Fruit fly (Drosophila melanogaster): ENCODE data around the gene MED24.

MED24 gene

DNA sequence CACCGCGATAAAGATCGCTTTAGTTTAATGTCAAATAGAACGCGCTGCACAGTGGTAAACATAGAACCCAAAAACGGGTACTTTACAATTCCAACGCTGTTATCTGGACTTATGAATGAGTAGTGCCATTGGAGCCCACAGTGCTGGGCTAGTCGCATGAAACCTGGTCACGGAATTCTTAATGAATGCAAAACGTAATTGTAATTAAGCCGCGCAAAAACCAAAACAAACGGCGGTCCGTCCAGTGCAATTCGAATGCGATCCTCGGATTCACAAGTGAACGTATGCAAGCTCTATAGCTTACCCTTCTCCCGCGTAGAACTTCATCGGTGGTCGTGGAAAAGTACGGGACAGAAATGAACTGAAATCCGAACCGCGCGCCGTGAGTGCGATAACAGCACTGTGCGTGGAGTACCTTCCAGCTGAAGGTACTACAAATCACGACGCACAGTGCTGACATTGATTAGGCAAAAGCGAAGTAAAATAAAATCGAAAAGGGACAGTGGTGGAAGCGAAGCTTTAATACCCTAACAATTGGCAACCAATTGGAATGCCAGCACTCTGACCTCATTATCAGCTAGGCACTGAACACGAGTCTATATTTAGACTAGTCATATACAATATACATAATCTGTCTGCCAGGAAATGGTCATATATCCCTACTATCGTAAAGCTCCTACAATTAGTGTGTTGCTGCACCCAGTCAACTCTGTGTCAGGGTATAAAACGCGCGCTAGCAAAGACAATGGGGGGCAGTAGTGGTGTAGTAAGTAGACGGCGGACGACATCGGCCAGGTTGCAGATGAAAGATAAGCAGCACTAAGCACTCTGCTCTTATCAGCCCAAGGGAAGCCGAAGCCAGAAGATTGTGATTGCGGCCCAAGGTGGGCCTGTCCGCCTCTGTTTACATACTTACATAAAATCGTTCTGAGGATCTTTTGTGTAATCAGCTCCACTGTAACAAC is 5.5 kb upstream of the MED24 start (continued):
- TF ChIP-seq CG2889 (GFP tag; IDR thresholded peaks at IDR 0.05) (0 out of 3 replicates have a peak, but pooled peaks have one; percentile 45), Dip3 (GFP tag; optimal IDR thresholded peaks at IDR 0.05) (peak; percentile 58), CG18599 (GFP tag; optimal IDR thresholded peaks at IDR 0.05) (peak; percentile 80), CG4360 (GFP tag; IDR thresholded peaks at IDR 0.05) (no peak), dmrt99B (tag; optimal IDR thresholded peaks at IDR 0.05) (no peak), Oaz (GFP tag; IDR thresholded peaks at IDR 0.05) (0 out of 2 replicates have a peak, but pooled peaks have one; percentile 30), eve (GFP tag; optimal IDR thresholded peaks at IDR 0.05) (no peak), gfzf (GFP tag; optimal IDR thresholded peaks at IDR 0.05) (no peak), cad (GFP tag; optimal IDR thresholded peaks at IDR 0.05) (no peak), CG14667 (GFP tag; IDR thresholded peaks at IDR 0.05) (peak; percentile 42; the same call in 1 of the 2 replicates), hkb (optimal IDR thresholded peaks at IDR 0.05) (no peak), hkb (GFP tag; IDR thresholded peaks at IDR 0.05) (peak; percentile 63), CG10654 (GFP tag; optimal IDR thresholded peaks at IDR 0.05) (no peak), jigr1 (GFP tag; IDR thresholded peaks at IDR 0.05) (no peak), CG10267 (tag; optimal IDR thresholded peaks at IDR 0.05) (peak; percentile 9), ranshi (GFP tag; IDR thresholded peaks at IDR 0.05) (peak; percentile 30; the same call in 1 of the 2 replicates), MTF-1 (GFP tag; optimal IDR thresholded peaks at IDR 0.05; ENCODE audit: borderline replicate concordance) (no peak), CG3065 (GFP tag; optimal IDR thresholded peaks at IDR 0.05) (no peak), CG10321 (GFP tag; IDR thresholded peaks at IDR 0.05) (no peak), CG13424 (tag; optimal IDR thresholded peaks at IDR 0.05) (peak; percentile 30), CoRest (tag; optimal IDR thresholded peaks at IDR 0.05) (peak; percentile 59), fd3F (GFP tag; optimal IDR thresholded peaks at IDR 0.05) (no peak), Camta (GFP tag; optimal IDR thresholded peaks at IDR 0.05) (peak; percentile 12), dati (GFP tag; IDR thresholded peaks at IDR 0.05) (no peak), Hr51 (GFP tag; optimal IDR thresholded peaks at IDR 0.05) (peak; percentile 37 to 62), CG4617 (GFP tag; optimal IDR thresholded peaks at IDR 0.05; ENCODE audit: borderline replicate concordance) (no peak), crc (GFP tag; optimal IDR thresholded peaks at IDR 0.05) (no peak), CG12071 (GFP tag; optimal IDR thresholded peaks at IDR 0.05) (no peak), gcm (GFP tag; optimal IDR thresholded peaks at IDR 0.05) (no peak), Xrp1 (GFP tag; IDR thresholded peaks at IDR 0.05) (peak; percentile 41; the same call in 1 of the 2 replicates), CG10959 (GFP tag; IDR thresholded peaks at IDR 0.05) (no peak), gcm2 (GFP tag; optimal IDR thresholded peaks at IDR 0.05) (no peak), Gug (GFP tag; IDR thresholded peaks at IDR 0.05) (peak; percentile 60; the same call in 2 of the 4 replicates), ems (GFP tag; optimal IDR thresholded peaks at IDR 0.05) (peak; percentile 18), Blimp-1 (GFP tag; optimal IDR thresholded peaks at IDR 0.05) (peak; percentile 26), bowl (GFP tag; IDR thresholded peaks at IDR 0.05) (no peak), odd (GFP tag; optimal IDR thresholded peaks at IDR 0.05) (peak; percentile 41), CG1233 (GFP tag; optimal IDR thresholded peaks at IDR 0.05) (no peak), bsh (GFP tag; optimal IDR thresholded peaks at IDR 0.05) (peak in 1 of 2 experiments; percentile 34), CG10209 (GFP tag; optimal IDR thresholded peaks at IDR 0.05) (peak; percentile 55), CG12155 (GFP tag; optimal IDR thresholded peaks at IDR 0.05) (peak; percentile 47), cas (GFP tag; IDR thresholded peaks at IDR 0.05) (no peak), CG8290 (GFP tag; optimal IDR thresholded peaks at IDR 0.05) (no peak), CG8290 (tag; optimal IDR thresholded peaks at IDR 0.05) (peak in 1 of 2 experiments; percentile 61), Hmr (GFP tag; optimal IDR thresholded peaks at IDR 0.05) (peak; percentile 41), vvl (GFP tag; IDR thresholded peaks at IDR 0.05) (0 out of 2 replicates have a peak, but pooled peaks have one; percentile 44), salm (tag; optimal IDR thresholded peaks at IDR 0.05) (no peak), CG11695 (GFP tag; IDR thresholded peaks at IDR 0.05) (0 out of 3 replicates have a peak, but pooled peaks have one; percentile 34)

All from whole organism, embryonic.